Fruit fly (Drosophila melanogaster) S2 (cell line): ENCODE measurements around the gene HDAC6.

Source experiments
- CG8478 ChIP-seq: fragments of >200 bp; optimal IDR thresholded peaks from 2 replicates; lab custom pipeline; 2018
- CTCF ChIP-seq, 2 experiments: fragments of >200 bp; optimal IDR thresholded peaks; 2 replicates each; lab custom pipeline; 2018

dm6 chrX:15364467-15364866 is 31.4 kb downstream of the HDAC6 start:
- TF ChIP-seq CTCF (optimal IDR thresholded peaks at IDR 0.05; lab: Kevin White, UChicago): no peak
- TF ChIP-seq CG8478 (lab: Kevin White, UChicago): no peak
